Fruit fly (Drosophila melanogaster): ENCODE results near the gene Kyat.

DNA sequence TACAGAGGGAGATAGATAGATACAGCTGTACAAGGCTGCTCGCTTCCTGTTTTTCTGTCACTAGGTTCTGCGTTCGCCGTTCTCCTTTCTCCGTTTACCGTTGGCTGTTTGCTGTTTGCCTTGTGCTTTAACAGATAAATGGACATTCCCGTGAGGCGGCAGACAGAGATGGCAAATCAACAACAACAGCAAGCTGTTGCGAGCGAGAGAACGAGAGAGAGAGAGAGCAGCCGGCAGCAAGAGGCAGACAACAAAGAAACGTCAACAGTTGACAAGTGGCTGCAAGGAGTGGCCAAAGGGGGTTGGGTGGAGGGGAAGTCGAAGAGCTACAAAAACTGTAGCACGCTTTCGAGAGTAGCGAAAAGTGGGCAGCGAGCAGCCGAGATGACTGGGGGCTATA is 11.1 kb upstream of the Kyat start:
- TF ChIP-seq cic (GFP tag; optimal IDR thresholded peaks at IDR 0.05) = no peak
- no peak for TF ChIP-seq CG11617 (GFP tag; optimal IDR thresholded peaks at IDR 0.05)
- no peak for TF ChIP-seq Clk (GFP tag; optimal IDR thresholded peaks at IDR 0.05)
- TF ChIP-seq toe (GFP tag; optimal IDR thresholded peaks at IDR 0.05) = no peak
- no peak for TF ChIP-seq kay (GFP tag; ENCODE audit: borderline replicate concordance)
- no peak for TF ChIP-seq ovo (GFP tag; optimal IDR thresholded peaks at IDR 0.05)
- no peak for TF ChIP-seq CG12768 (GFP tag; optimal IDR thresholded peaks at IDR 0.05)
- TF ChIP-seq CG7101 (tag; optimal IDR thresholded peaks at IDR 0.05) = no peak
- TF ChIP-seq bab1 (GFP tag; optimal IDR thresholded peaks at IDR 0.05) = no peak
- TF ChIP-seq Mnt (GFP tag; optimal IDR thresholded peaks at IDR 0.05) = no peak
- no peak for TF ChIP-seq CG33017 (tag; optimal IDR thresholded peaks at IDR 0.05)
- no peak for TF ChIP-seq CG1620 (GFP tag; optimal IDR thresholded peaks at IDR 0.05)
